Worm (Caenorhabditis elegans): ENCODE data around the gene cyp-33C4.

cyp-33C4 gene

DNA sequence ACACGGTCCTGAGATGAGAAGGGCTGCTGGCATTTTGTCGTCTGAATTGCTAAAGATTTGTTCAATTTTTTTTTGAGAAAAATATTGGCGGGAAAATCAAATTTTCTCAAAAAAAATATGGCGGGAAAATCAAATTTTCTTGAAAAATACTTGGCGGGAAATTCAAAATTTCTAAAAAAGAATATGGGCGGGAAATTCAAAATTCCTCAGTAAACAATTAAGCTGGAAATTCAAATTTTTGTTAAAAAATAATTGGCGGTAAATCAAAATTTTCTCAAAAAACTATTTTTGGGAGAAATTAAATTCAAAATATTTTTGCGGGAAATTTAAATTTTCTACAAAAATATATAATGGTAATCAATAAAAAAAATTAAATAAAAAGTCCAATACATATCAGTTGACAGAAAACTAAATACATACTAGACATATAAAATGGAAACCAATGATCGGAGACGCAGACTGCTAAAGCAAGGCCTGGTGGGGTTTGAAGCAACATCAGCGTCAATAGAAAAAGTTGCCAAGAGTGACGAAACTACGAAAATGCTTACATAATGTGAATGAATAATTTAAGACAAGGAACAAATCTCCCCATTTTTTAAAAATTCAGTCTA lies 21.4 kb upstream of the cyp-33C4 start, which contains the start of gene nhr-184 (continued):
- no peak for TF ChIP-seq lag-1 (GFP tag; IDR thresholded peaks at IDR 0.05)
- no peak for TF ChIP-seq F57C9.4 (tag; optimal IDR thresholded peaks at IDR 0.05)
- no peak for TF ChIP-seq dpff-1 (tag; optimal IDR thresholded peaks at IDR 0.05)
- TF ChIP-seq hmg-1.2 (GFP tag; IDR thresholded peaks at IDR 0.05) = peak; percentile 36; the same call in 1 of the 2 replicates
- no peak for TF ChIP-seq Y53G8AR.9 (GFP tag; conservative IDR thresholded peaks at IDR 0.05)

- TF ChIP-seq rcor-1 (GFP tag; IDR thresholded peaks at IDR 0.05) = no peak
- TF ChIP-seq repo-1 (tag; optimal IDR thresholded peaks at IDR 0.05) = no peak
- TF ChIP-seq dox-1 (GFP tag; IDR thresholded peaks at IDR 0.05) = no peak
- TF ChIP-seq hmg-1.2 (GFP tag; IDR thresholded peaks at IDR 0.05) = no peak
- TF ChIP-seq attf-5 (GFP tag; optimal IDR thresholded peaks at IDR 0.05) = no peak
- TF ChIP-seq fkh-3 (tag; optimal IDR thresholded peaks at IDR 0.05) = no peak
- no peak for TF ChIP-seq lsl-1 (GFP tag; optimal IDR thresholded peaks at IDR 0.05)
- no peak for TF ChIP-seq ceh-27 (GFP tag; optimal IDR thresholded peaks at IDR 0.05)
- TF ChIP-seq ceh-100 (GFP tag; IDR thresholded peaks at IDR 0.05) = no peak
- no peak for TF ChIP-seq C17E4.6 (GFP tag; IDR thresholded peaks at IDR 0.05)
- TF ChIP-seq chd-7 (tag; optimal IDR thresholded peaks at IDR 0.05) = no peak
- TF ChIP-seq snpc-4 (GFP tag; optimal IDR thresholded peaks at IDR 0.05) = no peak
- no peak for TF ChIP-seq snpc-4 (tag; optimal IDR thresholded peaks at IDR 0.05)
- no peak for TF ChIP-seq athp-1 (tag; optimal IDR thresholded peaks at IDR 0.05)
- TF ChIP-seq snpc-1.3 (tag; optimal IDR thresholded peaks at IDR 0.05; ENCODE audit: insufficient read depth) = no peak
- no peak for TF ChIP-seq madf-10 (tag; optimal IDR thresholded peaks at IDR 0.05)
- TF ChIP-seq ZK185.1 (tag; optimal IDR thresholded peaks at IDR 0.05; ENCODE audit: poor library complexity, severe bottlenecking) = no peak
- TF ChIP-seq lin-26 (GFP tag; IDR thresholded peaks at IDR 0.05) = no peak
- no peak for TF ChIP-seq aptf-3 (GFP tag; IDR thresholded peaks at IDR 0.05)
- no peak for TF ChIP-seq tbp1 (GFP tag; optimal IDR thresholded peaks at IDR 0.05)
These were observed 20.6 kb upstream of the cyp-33C4 start, which contains the start of gene nstp-8 for ce11 chrV:2215352-2215751. TSS of gene nstp-8 (plus strand) at chrV:2215652.

ce11 chrV:2216927-2217326 lies 19.0 kb upstream of the cyp-33C4 start:
- TF ChIP-seq ceh-27 (GFP tag; optimal IDR thresholded peaks at IDR 0.05) (no peak), nfya-1 (tag; optimal IDR thresholded peaks at IDR 0.05; ENCODE audit: borderline replicate concordance, insufficient read depth) (no peak), egl-44 (GFP tag; IDR thresholded peaks at IDR 0.05) (no peak), hmg-1.2 (GFP tag; IDR thresholded peaks at IDR 0.05) (no peak), let-607 (tag; optimal IDR thresholded peaks at IDR 0.05) (no peak), Y67H2A.10 (GFP tag; conservative IDR thresholded peaks at IDR 0.05) (no peak), B0035.1 (tag; optimal IDR thresholded peaks at IDR 0.05) (no peak), rec-8 (tag; optimal IDR thresholded peaks at IDR 0.05) (no peak), xnd-1 (tag; optimal IDR thresholded peaks at IDR 0.05) (no peak), ceh-91 (GFP tag; IDR thresholded peaks at IDR 0.05) (no peak), madf-6 (GFP tag; IDR thresholded peaks at IDR 0.05) (no peak), hsf-1 (GFP tag; IDR thresholded peaks at IDR 0.05) (no peak), aptf-2 (GFP tag; conservative IDR thresholded peaks at IDR 0.05) (no peak)
